Worm (Caenorhabditis elegans): Measurements from ENCODE around the gene lipl-7.

Gene lipl-7

DNA sequence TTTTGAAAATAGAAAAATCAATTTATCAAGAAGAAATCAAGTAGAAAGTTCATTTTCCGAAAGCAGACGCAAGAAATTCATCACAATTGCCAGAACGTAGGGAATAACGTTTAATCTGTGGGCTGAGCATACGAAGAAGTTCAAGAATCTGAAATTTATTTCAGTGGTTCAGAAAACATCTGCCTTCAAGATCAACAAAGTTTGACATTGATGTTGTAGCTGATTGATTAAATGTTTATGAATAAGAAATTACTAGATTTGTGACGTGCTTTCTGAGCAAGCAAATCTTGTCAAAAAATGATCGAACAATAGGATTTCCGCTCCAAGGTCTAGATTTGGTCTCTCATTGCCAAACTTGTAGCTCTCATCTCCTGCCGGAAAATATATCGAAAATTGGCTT, 35.4 kb downstream of the lipl-7 start, which contains the start of gene K04D7.6:
Gene K04D7.6, minus strand, starts transcription at position 101 of the 400 bp plus-strand sequence.
- no peak for TF ChIP-seq F13H6.1 (tag; optimal IDR thresholded peaks at IDR 0.05)
- no peak for TF ChIP-seq skn-1 (tag; optimal IDR thresholded peaks at IDR 0.05)
- no peak for TF ChIP-seq fos-1 (tag; optimal IDR thresholded peaks at IDR 0.05)
- no peak for TF ChIP-seq gmeb-1 (tag; optimal IDR thresholded peaks at IDR 0.05)

DNA sequence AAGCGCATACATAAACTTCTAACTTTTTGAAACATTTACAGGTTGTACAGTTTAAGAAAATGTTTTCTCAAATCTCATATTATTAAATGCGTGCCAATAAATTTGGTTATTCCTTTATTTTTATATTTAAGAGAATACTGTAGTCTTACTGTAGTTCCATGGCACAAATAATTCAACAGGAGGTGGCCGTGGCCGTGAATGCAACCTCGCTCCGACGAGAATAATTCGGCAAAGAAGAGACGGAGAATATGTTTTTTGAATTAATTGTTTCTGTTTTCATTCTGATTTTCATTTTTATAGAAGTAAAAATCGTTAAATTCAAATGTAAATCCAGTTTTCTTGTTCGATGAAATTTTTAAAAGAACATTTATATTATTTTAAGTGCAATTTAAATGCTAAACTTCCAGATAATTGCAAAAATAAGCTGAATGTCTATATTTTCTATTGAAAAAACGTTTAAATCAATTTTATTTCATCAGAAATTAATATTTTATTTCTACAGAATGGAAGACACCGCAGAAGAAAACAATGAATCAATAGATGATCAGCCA, 44.2 kb downstream of the lipl-7 start, which contains the start of gene gon-4:
Gene gon-4, plus strand, starts transcription at position 501 of the 551 bp plus-strand sequence.
- TF ChIP-seq unc-39 (tag; optimal IDR thresholded peaks at IDR 0.05): no peak
- no peak for TF ChIP-seq ztf-11 (tag; optimal IDR thresholded peaks at IDR 0.05)
- no peak for TF ChIP-seq nhr-10 (tag; optimal IDR thresholded peaks at IDR 0.05)
- no peak for TF ChIP-seq elt-3 (tag; optimal IDR thresholded peaks at IDR 0.05)
- TF ChIP-seq peb-1 (tag; optimal IDR thresholded peaks at IDR 0.05): no peak
- TF ChIP-seq nhr-77 (tag; optimal IDR thresholded peaks at IDR 0.05): no peak
- no peak for TF ChIP-seq nhr-6 (tag; optimal IDR thresholded peaks at IDR 0.05)
- TF ChIP-seq unc-62 (GFP tag; optimal IDR thresholded peaks at IDR 0.05): no peak

DNA sequence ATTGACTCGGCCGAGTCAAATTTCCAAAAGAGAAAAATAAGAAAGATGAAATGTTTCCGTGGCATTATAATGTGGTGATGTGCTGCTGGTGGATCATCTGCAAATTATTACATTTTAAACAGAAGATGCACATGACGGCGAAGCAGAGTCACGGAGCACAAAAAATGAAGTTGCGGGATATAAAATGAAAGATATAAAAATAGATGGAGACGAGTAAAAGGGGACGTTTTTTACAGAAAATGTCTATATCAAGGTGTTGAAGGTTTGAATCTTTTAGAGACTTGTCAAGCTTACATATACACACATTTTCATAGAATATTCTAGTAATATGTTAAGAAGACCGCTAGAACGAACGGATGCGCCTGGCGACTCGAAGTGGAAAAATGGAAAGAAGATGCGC, 47.3 kb downstream of the lipl-7 start, which contains the start of gene ptrg-1:
Gene ptrg-1, minus strand, starts transcription at position 101 of the 400 bp plus-strand sequence.
- TF ChIP-seq zag-1 (tag; optimal IDR thresholded peaks at IDR 0.05): no peak
- TF ChIP-seq lsy-2 (tag; optimal IDR thresholded peaks at IDR 0.05): no peak
- no peak for TF ChIP-seq unc-39 (tag; optimal IDR thresholded peaks at IDR 0.05)
- no peak for TF ChIP-seq elt-3 (tag; optimal IDR thresholded peaks at IDR 0.05)
- no peak for TF ChIP-seq alr-1 (tag; optimal IDR thresholded peaks at IDR 0.05)
- TF ChIP-seq dmd-4 (tag; optimal IDR thresholded peaks at IDR 0.05): no peak
- no peak for TF ChIP-seq mab-5 (tag; optimal IDR thresholded peaks at IDR 0.05)
- no peak for TF ChIP-seq nhr-11 (tag; optimal IDR thresholded peaks at IDR 0.05)
- no peak for TF ChIP-seq elt-1 (tag; optimal IDR thresholded peaks at IDR 0.05)
- no peak for TF ChIP-seq egl-27 (tag; optimal IDR thresholded peaks at IDR 0.05)
- TF ChIP-seq ceh-82 (tag; optimal IDR thresholded peaks at IDR 0.05): no peak
- TF ChIP-seq nhr-10 (tag; optimal IDR thresholded peaks at IDR 0.05): no peak
- no peak for TF ChIP-seq mbf-1 (tag; optimal IDR thresholded peaks at IDR 0.05)
- no peak for TF ChIP-seq nhr-77 (tag; optimal IDR thresholded peaks at IDR 0.05)
- TF ChIP-seq nhr-12 (tag; optimal IDR thresholded peaks at IDR 0.05): no peak
- TF ChIP-seq ztf-1 (GFP tag; conservative IDR thresholded peaks at IDR 0.05): no peak
- no peak for TF ChIP-seq snpc-4 (tag; optimal IDR thresholded peaks at IDR 0.05)
- no peak for TF ChIP-seq ZK546.5 (tag; optimal IDR thresholded peaks at IDR 0.05)
- no peak for TF ChIP-seq unc-62 (GFP tag; optimal IDR thresholded peaks at IDR 0.05)

DNA sequence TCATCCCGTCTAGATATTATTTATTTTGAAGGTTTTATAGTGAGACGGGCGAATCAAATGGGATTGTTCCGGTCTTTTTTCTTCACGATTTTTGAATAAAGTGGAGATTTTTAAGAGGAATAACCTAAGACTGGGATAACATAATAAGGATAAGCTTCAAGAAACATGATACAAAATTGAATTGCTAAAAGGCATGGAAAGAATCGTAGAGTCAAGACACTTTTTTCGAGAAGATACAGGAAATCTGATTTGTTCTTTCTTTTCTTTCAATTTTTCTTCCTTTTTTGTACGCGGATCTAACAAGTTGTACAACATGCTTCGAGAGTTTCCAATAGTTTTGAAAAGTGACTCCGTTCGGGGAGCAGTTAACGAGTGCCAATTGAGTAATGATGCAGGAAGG, 50.1 kb downstream of the lipl-7 start:
- TF ChIP-seq gmeb-1 (tag; optimal IDR thresholded peaks at IDR 0.05) (no peak), R02D3.7 (tag; optimal IDR thresholded peaks at IDR 0.05) (no peak), ztf-4 (tag; optimal IDR thresholded peaks at IDR 0.05) (no peak), ceh-82 (tag; optimal IDR thresholded peaks at IDR 0.05) (no peak), nhr-12 (tag; optimal IDR thresholded peaks at IDR 0.05) (no peak)

DNA sequence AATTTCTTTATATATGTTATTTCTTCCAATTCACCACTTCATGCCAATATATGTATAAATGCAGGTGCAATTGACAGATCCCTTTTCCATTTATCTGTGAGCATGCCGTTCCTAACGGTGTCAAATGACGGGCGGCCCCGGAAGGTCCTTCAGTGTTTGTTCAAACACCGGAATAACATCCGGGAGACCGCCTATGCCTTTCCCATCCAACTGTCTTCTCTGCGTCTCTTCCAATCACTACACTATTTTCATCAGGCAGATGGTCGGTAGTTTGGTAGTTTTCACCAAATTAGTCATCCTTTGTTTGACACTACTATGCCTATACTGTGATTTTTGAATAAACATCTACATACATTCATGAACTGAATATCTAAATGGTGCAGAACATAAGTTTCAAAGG, 51.0 kb downstream of the lipl-7 start:
- no peak for TF ChIP-seq F13H6.1 (tag; optimal IDR thresholded peaks at IDR 0.05)
- no peak for TF ChIP-seq mab-5 (tag; optimal IDR thresholded peaks at IDR 0.05)
- TF ChIP-seq nhr-129 (tag; optimal IDR thresholded peaks at IDR 0.05): no peak
- no peak for TF ChIP-seq peb-1 (tag; optimal IDR thresholded peaks at IDR 0.05)
- no peak for TF ChIP-seq ztf-11 (tag; optimal IDR thresholded peaks at IDR 0.05)
- TF ChIP-seq crh-2 (tag; optimal IDR thresholded peaks at IDR 0.05): no peak
- no peak for TF ChIP-seq snpc-4 (tag; optimal IDR thresholded peaks at IDR 0.05)
- no peak for TF ChIP-seq aly-2 (tag; optimal IDR thresholded peaks at IDR 0.05)
- no peak for TF ChIP-seq Y55F3AM.14 (GFP tag; optimal IDR thresholded peaks at IDR 0.05)
- TF ChIP-seq gmeb-1 (tag; optimal IDR thresholded peaks at IDR 0.05): no peak
- TF ChIP-seq sma-9 (GFP tag; optimal IDR thresholded peaks at IDR 0.05): no peak
- no peak for TF ChIP-seq sma-9 (tag; optimal IDR thresholded peaks at IDR 0.05)
- TF ChIP-seq nhr-11 (tag; optimal IDR thresholded peaks at IDR 0.05): no peak
- no peak for TF ChIP-seq alr-1 (tag; optimal IDR thresholded peaks at IDR 0.05)
- no peak for TF ChIP-seq sma-3 (GFP tag; optimal IDR thresholded peaks at IDR 0.05)
- TF ChIP-seq blmp-1 (tag; optimal IDR thresholded peaks at IDR 0.05; ENCODE audit: insufficient read depth): no peak
- no peak for TF ChIP-seq ztf-4 (tag; optimal IDR thresholded peaks at IDR 0.05)
- no peak for TF ChIP-seq nhr-25 (tag; optimal IDR thresholded peaks at IDR 0.05)

Measured in whole organism, L2 larva.